Fruit fly (Drosophila melanogaster): ENCODE data around the gene BicD.

BicD gene

dm6 chr2L:17450505-17451415 is 22.3 kb downstream of the BicD start (continued):
- TF ChIP-seq D (optimal IDR thresholded peaks at IDR 0.05) = no peak
- TF ChIP-seq D (GFP tag; optimal IDR thresholded peaks at IDR 0.05) = peak; percentile 40
- TF ChIP-seq CG12155 (GFP tag; optimal IDR thresholded peaks at IDR 0.05) = peak; percentile 64
- TF ChIP-seq CG9817 (tag; optimal IDR thresholded peaks at IDR 0.05) = peak; percentile 53
- no peak for TF ChIP-seq E2f1 (GFP tag; IDR thresholded peaks at IDR 0.05)
- no peak for TF ChIP-seq dimm (GFP tag; IDR thresholded peaks at IDR 0.05)
- peak; percentile 20 for TF ChIP-seq CG12219 (GFP tag; optimal IDR thresholded peaks at IDR 0.05)
- TF ChIP-seq Hr51 (GFP tag; optimal IDR thresholded peaks at IDR 0.05) = peak; percentile 6 to 84
- TF ChIP-seq CG8388 (GFP tag; optimal IDR thresholded peaks at IDR 0.05) = peak; percentile 64
- peak; percentile 38 for TF ChIP-seq CG12299 (tag; optimal IDR thresholded peaks at IDR 0.05)
- TF ChIP-seq CG11247 (GFP tag; IDR thresholded peaks at IDR 0.05) = no peak; the same call in 1 of the 2 replicates
- peak; percentile 8 for TF ChIP-seq CG4617 (GFP tag; optimal IDR thresholded peaks at IDR 0.05; ENCODE audit: borderline replicate concordance)
- TF ChIP-seq HmgZ (tag; optimal IDR thresholded peaks at IDR 0.05) = peak; percentile 38
- TF ChIP-seq CG10654 (GFP tag; optimal IDR thresholded peaks at IDR 0.05) = peak; percentile 32
- peak; percentile 23; the same call in 1 of the 2 replicates for TF ChIP-seq CG10366 (GFP tag; IDR thresholded peaks at IDR 0.05)
- no peak for TF ChIP-seq dmrt11E (tag; optimal IDR thresholded peaks at IDR 0.05)

dm6 chr2L:17449608-17450504 is 23.2 kb downstream of the BicD start, which contains the start of gene dl:
dl (minus strand) TSS chr2L:17450364.
- TF ChIP-seq CG4424 (GFP tag; optimal IDR thresholded peaks at IDR 0.05) = peak; percentile 11
- TF ChIP-seq NFAT (GFP tag; IDR thresholded peaks at IDR 0.05) = peak; percentile 46; the same call in 1 of the 2 replicates
- TF ChIP-seq CG17568 (GFP tag; optimal IDR thresholded peaks at IDR 0.05) = peak; percentile 5
- peak; percentile 21 for TF ChIP-seq mirr (GFP tag; optimal IDR thresholded peaks at IDR 0.05)
- peak; percentile 27 for TF ChIP-seq Dp (GFP tag; optimal IDR thresholded peaks at IDR 0.05)
- TF ChIP-seq CG34376 (GFP tag; optimal IDR thresholded peaks at IDR 0.05) = peak; percentile 46
- TF ChIP-seq CG6175 (GFP tag; IDR thresholded peaks at IDR 0.05) = 0 out of 3 replicates have a peak, but pooled peaks have one; percentile 53
- no peak for TF ChIP-seq pita (GFP tag; optimal IDR thresholded peaks at IDR 0.05)
- TF ChIP-seq Trl (optimal IDR thresholded peaks at IDR 0.05) = peak; percentile 66 to 83
- no peak for TF ChIP-seq Trl (GFP tag; optimal IDR thresholded peaks at IDR 0.05)
- no peak for TF ChIP-seq CG14860 (GFP tag; IDR thresholded peaks at IDR 0.05; ENCODE audit: partially characterized antibody)
- TF ChIP-seq Fer1 (GFP tag; optimal IDR thresholded peaks at IDR 0.05) = no peak
- TF ChIP-seq Meics (GFP tag; optimal IDR thresholded peaks at IDR 0.05) = peak; percentile 6
- TF ChIP-seq Blimp-1 (GFP tag; optimal IDR thresholded peaks at IDR 0.05) = peak; percentile 58
- 0 out of 2 replicates have a peak, but pooled peaks have one; percentile 30 for TF ChIP-seq CG11696 (GFP tag; IDR thresholded peaks at IDR 0.05)
- no peak for TF ChIP-seq CG7372 (GFP tag; IDR thresholded peaks at IDR 0.05)
- TF ChIP-seq pzg (GFP tag; optimal IDR thresholded peaks at IDR 0.05) = peak; percentile 3
- TF ChIP-seq exex (tag; optimal IDR thresholded peaks at IDR 0.05) = peak; percentile 95
- TF ChIP-seq CG1832 (GFP tag; optimal IDR thresholded peaks at IDR 0.05) = no peak
- TF ChIP-seq Med (GFP tag) = peak; percentile 85
- TF ChIP-seq CG8290 (GFP tag; optimal IDR thresholded peaks at IDR 0.05) = no peak
- peak in 1 of 2 experiments; percentile 57 for TF ChIP-seq CG8290 (tag; optimal IDR thresholded peaks at IDR 0.05)
- no peak for TF ChIP-seq HLH54F (GFP tag; optimal IDR thresholded peaks at IDR 0.05)
- no peak for TF ChIP-seq CG31441 (GFP tag; IDR thresholded peaks at IDR 0.05)
- no peak for TF ChIP-seq CG7271 (tag; optimal IDR thresholded peaks at IDR 0.05)
- peak; percentile 61 for TF ChIP-seq CG12769 (tag; optimal IDR thresholded peaks at IDR 0.05)
- peak; percentile 2 to 43 for TF ChIP-seq bsh (GFP tag; optimal IDR thresholded peaks at IDR 0.05)
- 0 out of 2 replicates have a peak, but pooled peaks have one; percentile 13 for TF ChIP-seq ara (GFP tag; IDR thresholded peaks at IDR 0.05)
- peak; percentile 53; the same call in 2 of the 3 replicates for TF ChIP-seq ci (GFP tag; IDR thresholded peaks at IDR 0.05)
- peak; percentile 37; the same call in 1 of the 2 replicates for TF ChIP-seq nerfin-2 (GFP tag; IDR thresholded peaks at IDR 0.05; ENCODE audit: partially characterized antibody)

All from whole organism, embryonic.